Worm (Caenorhabditis elegans) whole organism, L1 larva: ENCODE results near the gene Y110A2AL.4.

ENCODE experiments used
- C04F5.9 ChIP-seq: sonication (generic microtip); optimal IDR thresholded peaks from 2 replicates; lab custom pipeline; 2016; ENCODE audit warnings: missing genetic modification characterization, missing compliant biosample characterization
- blmp-1 ChIP-seq: fragments of 150-350 bp; optimal IDR thresholded peaks from 2 replicates; lab custom pipeline; 2014; ENCODE audit warnings: missing biosample characterization, missing genetic modification characterization
- ceh-63 ChIP-seq: fragments of 200-800 bp; sonication (Bioruptor generic); optimal IDR thresholded peaks from 2 replicates; lab custom pipeline; 2018; ENCODE audit warnings: mild to moderate bottlenecking, missing genetic modification characterization, missing compliant biosample characterization
- ceh-82 ChIP-seq, 3 experiments: fragments of 150-350 bp in 1 of 3; sonication (generic microtip) in 2 of 3; optimal IDR thresholded peaks; 2 replicates each; lab custom pipeline; 2014 to 2017; ENCODE audit warnings: missing biosample characterization in 3 of 3, missing genetic modification characterization in 3 of 3
- ces-1 ChIP-seq: fragments of 150-350 bp; optimal IDR thresholded peaks from 2 replicates; lab custom pipeline; 2014; ENCODE audit warnings: missing biosample characterization, missing genetic modification reagents, missing genetic modification characterization
- dsc-1 ChIP-seq: sonication (generic microtip); optimal IDR thresholded peaks from 2 replicates; lab custom pipeline; 2016; ENCODE audit warnings: mild to moderate bottlenecking, missing genetic modification characterization, missing compliant biosample characterization
- efl-1 ChIP-seq, 4 experiments: fragments of 150-350 bp; optimal IDR thresholded peaks in 3 of 4; peaks in 1 of 4; 1 replicate in 1 of 4; 2 replicates in 3 of 4; lab custom pipeline; 2014; ENCODE audit warnings: missing biosample characterization in 2 of 4, missing genetic modification characterization in 2 of 4, missing genetic modification reagents in 2 of 4
- efl-3 ChIP-seq: fragments of 200-800 bp; sonication (Bioruptor generic); optimal IDR thresholded peaks from 2 replicates; lab custom pipeline; 2018; ENCODE audit warnings: mild to moderate bottlenecking, missing genetic modification characterization, missing compliant biosample characterization
- egl-13 ChIP-seq: sonication (generic microtip); optimal IDR thresholded peaks from 2 replicates; lab custom pipeline; 2016; ENCODE audit warnings: missing genotype, missing genetic modification reagents, missing genetic modification characterization, missing compliant biosample characterization
- elt-2 ChIP-seq: sonication (generic microtip); optimal IDR thresholded peaks from 2 replicates; lab custom pipeline; 2016; ENCODE audit warnings: missing genetic modification characterization, mild to moderate bottlenecking, inconsistent platforms, missing compliant biosample characterization, missing genetic modification reagents
- elt-3 ChIP-seq, 6 experiments: fragments of 150-350 bp in 1 of 6; sonication (generic microtip); optimal IDR thresholded peaks; 2 replicates each; lab custom pipeline; 2017 to 2018; ENCODE audit warnings: missing biosample characterization in 6 of 6, missing genetic modification characterization in 6 of 6, inconsistent platforms in 1 of 6
- fkh-10 ChIP-seq: sonication (generic microtip); optimal IDR thresholded peaks from 2 replicates; lab custom pipeline; 2017; ENCODE audit warnings: missing biosample characterization, missing genetic modification reagents, missing genetic modification characterization
- grh-1 ChIP-seq: fragments of 200-800 bp; sonication (Bioruptor generic); IDR thresholded peaks from 2 replicates; pipeline ENCODE4 v1.3.6; 2022; ENCODE audit warnings: missing genetic modification reagents, missing genetic modification characterization, missing compliant biosample characterization
- hlh-17 ChIP-seq: fragments of 200-800 bp; sonication (Bioruptor generic); optimal IDR thresholded peaks from 2 replicates; lab custom pipeline; 2018; ENCODE audit warnings: missing genetic modification characterization, mild to moderate bottlenecking, missing compliant biosample characterization, moderate library complexity, borderline replicate concordance
- irx-1 ChIP-seq: sonication (generic microtip); optimal IDR thresholded peaks from 2 replicates; lab custom pipeline; 2016; ENCODE audit warnings: missing genetic modification characterization, missing compliant biosample characterization
- jun-1 ChIP-seq: fragments of 150-350 bp; optimal IDR thresholded peaks from 2 replicates; lab custom pipeline; 2014; ENCODE audit warnings: missing biosample characterization, missing genetic modification reagents, missing genetic modification characterization
- lin-13 ChIP-seq: fragments of 150-350 bp; optimal IDR thresholded peaks from 2 replicates; lab custom pipeline; 2014; ENCODE audit warnings: missing biosample characterization, missing genetic modification reagents, missing genetic modification characterization
- lin-14 ChIP-seq: fragments of 200-800 bp; sonication (Bioruptor generic); optimal IDR thresholded peaks from 2 replicates; lab custom pipeline; 2018; ENCODE audit warnings: mild to moderate bottlenecking, missing genetic modification characterization, moderate library complexity, missing compliant biosample characterization
- lin-35 ChIP-seq, 2 experiments: fragments of 150-350 bp; optimal IDR thresholded peaks; 2 replicates each; lab custom pipeline; 2014; ENCODE audit warnings: missing biosample characterization in 2 of 2, missing genetic modification characterization in 2 of 2, missing genetic modification reagents in 2 of 2
- lsy-2 ChIP-seq, 2 experiments: fragments of 150-350 bp; optimal IDR thresholded peaks; 2 replicates each; lab custom pipeline; 2014; ENCODE audit warnings: missing biosample characterization in 2 of 2, missing genetic modification characterization in 2 of 2
- mdl-1 ChIP-seq, 2 experiments: fragments of 150-350 bp; optimal IDR thresholded peaks; 2 replicates each; lab custom pipeline; 2014 to 2017; ENCODE audit warnings: missing biosample characterization in 2 of 2, missing genetic modification characterization in 2 of 2, inconsistent platforms in 1 of 2
- nhr-11 ChIP-seq: fragments of 150-350 bp; optimal IDR thresholded peaks from 2 replicates; lab custom pipeline; 2014; ENCODE audit warnings: missing biosample characterization, missing genetic modification characterization
- nhr-12 ChIP-seq: sonication (generic microtip); optimal IDR thresholded peaks from 2 replicates; lab custom pipeline; 2017; ENCODE audit warnings: missing biosample characterization, missing genetic modification characterization
- nhr-19 ChIP-seq: fragments of 200-800 bp; sonication (Bioruptor generic); conservative IDR thresholded peaks from 2 replicates; pipeline ENCODE4 v1.3.6; 2022; ENCODE audit warnings: missing genetic modification characterization, missing compliant biosample characterization
- nhr-20 ChIP-seq: sonication (generic microtip); optimal IDR thresholded peaks from 2 replicates; lab custom pipeline; 2016; ENCODE audit warnings: mild to moderate bottlenecking, missing genetic modification characterization, missing compliant biosample characterization
- nhr-47 ChIP-seq: sonication (generic microtip); optimal IDR thresholded peaks from 2 replicates; lab custom pipeline; 2016; ENCODE audit warnings: mild to moderate bottlenecking, missing genetic modification characterization, moderate library complexity, missing compliant biosample characterization
- nhr-71 ChIP-seq: sonication (generic microtip); optimal IDR thresholded peaks from 2 replicates; lab custom pipeline; 2016; ENCODE audit warnings: mild to moderate bottlenecking, missing genetic modification characterization, moderate library complexity, missing compliant biosample characterization
- nhr-85 ChIP-seq: sonication (generic microtip); peaks from one replicate; lab custom pipeline; 2016; ENCODE audit warnings: missing genetic modification characterization, inconsistent platforms, missing compliant biosample characterization
- nhr-90 ChIP-seq: sonication (generic microtip); optimal IDR thresholded peaks from 2 replicates; lab custom pipeline; 2016; ENCODE audit warnings: mild to moderate bottlenecking, missing genetic modification characterization, missing compliant biosample characterization; ENCODE audit not compliant: poor library complexity
- pag-3 ChIP-seq: sonication (generic microtip); optimal IDR thresholded peaks from 2 replicates; lab custom pipeline; 2017; ENCODE audit warnings: missing genetic modification characterization, mild to moderate bottlenecking, missing compliant biosample characterization, antibody characterized with exemption, borderline replicate concordance; ENCODE audit not compliant: insufficient read depth
- snu-23 ChIP-seq: sonication (generic microtip); optimal IDR thresholded peaks from 2 replicates; lab custom pipeline; 2016; ENCODE audit warnings: missing genetic modification characterization, missing compliant biosample characterization
- sup-37 ChIP-seq: fragments of 200-800 bp; sonication (Bioruptor generic); optimal IDR thresholded peaks from 2 replicates; lab custom pipeline; 2018; ENCODE audit warnings: mild to moderate bottlenecking, missing genetic modification characterization, missing compliant biosample characterization
- swsn-7 ChIP-seq: sonication (generic microtip); optimal IDR thresholded peaks from 2 replicates; lab custom pipeline; 2016; ENCODE audit warnings: missing genetic modification characterization, missing compliant biosample characterization
- tbx-2 ChIP-seq: sonication (generic microtip); optimal IDR thresholded peaks from 2 replicates; lab custom pipeline; 2016; ENCODE audit warnings: missing genetic modification characterization, missing compliant biosample characterization
- tlp-1 ChIP-seq: fragments of 150-350 bp; optimal IDR thresholded peaks from 2 replicates; lab custom pipeline; 2014; ENCODE audit warnings: missing biosample characterization, missing genetic modification characterization
- unc-30 ChIP-seq: sonication (generic microtip); optimal IDR thresholded peaks from 2 replicates; lab custom pipeline; 2017; ENCODE audit warnings: missing biosample characterization, missing genetic modification characterization
- xbp-1 ChIP-seq: sonication (generic microtip); optimal IDR thresholded peaks from 2 replicates; lab custom pipeline; 2016; ENCODE audit warnings: missing genetic modification characterization, missing compliant biosample characterization

Y110A2AL.4 gene

DNA sequence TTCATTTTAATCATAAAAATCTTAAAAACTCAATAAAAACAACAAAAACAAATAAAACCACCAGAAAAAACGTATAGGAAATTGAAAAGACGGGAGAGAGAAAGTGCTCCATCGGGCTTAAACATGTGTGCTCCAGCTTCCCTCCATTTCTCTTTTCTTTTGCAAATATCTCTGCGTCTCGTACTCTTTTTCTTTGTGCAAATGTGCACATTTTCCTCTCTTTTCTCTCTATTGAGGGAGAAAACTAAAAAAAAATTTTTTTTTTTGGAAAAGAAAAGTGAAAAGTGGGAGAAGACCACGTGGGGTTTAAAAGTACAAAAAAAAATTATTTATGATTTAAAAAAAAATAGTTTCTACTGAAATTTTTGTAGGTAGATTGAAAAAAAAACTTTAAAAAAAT, 34.9 kb upstream of the Y110A2AL.4 start (continued):
- TF ChIP-seq xbp-1 (tag; lab: Kevin White, UChicago) (no peak), nhr-20 (tag; lab: Kevin White, UChicago) (no peak), nhr-47 (tag; lab: Kevin White, UChicago) (no peak), efl-3 (no peak), elt-3 (tag; optimal IDR thresholded peaks at IDR 0.05; lab: Kevin White, UChicago) (no peak), grh-1 (GFP tag; lab: Robert Waterston, UW) (no peak)

DNA sequence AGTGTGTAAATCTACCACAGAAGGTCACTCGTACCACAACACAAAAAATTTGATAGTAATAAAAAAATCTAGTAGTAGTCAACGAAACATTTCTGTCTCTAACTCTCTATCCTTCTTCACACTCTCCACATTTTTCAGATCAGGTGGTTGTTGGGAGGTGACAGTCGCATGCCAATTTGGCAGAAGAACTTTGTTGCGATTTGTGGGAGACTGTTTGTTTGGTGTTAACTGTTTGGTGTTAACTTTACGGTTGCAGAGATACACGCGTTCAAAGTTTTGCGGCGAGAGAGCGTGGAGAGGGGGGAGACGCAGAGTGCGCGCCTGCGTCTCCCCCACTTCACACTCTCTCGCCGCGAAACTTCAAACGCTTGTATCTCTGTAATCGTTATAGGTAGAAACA, 34.2 kb upstream of the Y110A2AL.4 start:
- TF ChIP-seq lin-13 (no peak), fkh-10 (GFP tag; lab: Kevin White, UChicago) (no peak), lsy-2 (tag; optimal IDR thresholded peaks at IDR 0.05; lab: Kevin White, UChicago) (peak in 1 of 2 experiments; percentile 14), elt-2 (no peak), lin-14 (GFP tag; lab: Kevin White, UChicago) (peak; percentile 49), nhr-85 (tag; lab: Kevin White, UChicago) (peak; percentile 14), C04F5.9 (tag; lab: Kevin White, UChicago) (no peak), mdl-1 (tag; optimal IDR thresholded peaks at IDR 0.05; lab: Kevin White, UChicago) (peak in 1 of 2 experiments; percentile 28), sup-37 (GFP tag; lab: Kevin White, UChicago) (no peak), nhr-90 (tag; lab: Kevin White, UChicago) (no peak), nhr-20 (tag; lab: Kevin White, UChicago) (peak; percentile 4), tbx-2 (peak; percentile 22), nhr-71 (tag; lab: Kevin White, UChicago) (peak; percentile 23), nhr-19 (GFP tag; lab: Robert Waterston, UW) (0 out of 2 replicates have a peak, but pooled peaks have one; percentile 2), snu-23 (peak; percentile 40), elt-3 (tag; optimal IDR thresholded peaks at IDR 0.05; lab: Kevin White, UChicago) (peak in 2 of 6 experiments; percentile 40 to 52), hlh-17 (GFP tag; lab: Kevin White, UChicago) (no peak), lin-35 (GFP tag; optimal IDR thresholded peaks at IDR 0.05; lab: Kevin White, UChicago) (peak in 1 of 2 experiments; percentile 65)
- TF ChIP-seq, all 84 proteins: peak for 11

DNA sequence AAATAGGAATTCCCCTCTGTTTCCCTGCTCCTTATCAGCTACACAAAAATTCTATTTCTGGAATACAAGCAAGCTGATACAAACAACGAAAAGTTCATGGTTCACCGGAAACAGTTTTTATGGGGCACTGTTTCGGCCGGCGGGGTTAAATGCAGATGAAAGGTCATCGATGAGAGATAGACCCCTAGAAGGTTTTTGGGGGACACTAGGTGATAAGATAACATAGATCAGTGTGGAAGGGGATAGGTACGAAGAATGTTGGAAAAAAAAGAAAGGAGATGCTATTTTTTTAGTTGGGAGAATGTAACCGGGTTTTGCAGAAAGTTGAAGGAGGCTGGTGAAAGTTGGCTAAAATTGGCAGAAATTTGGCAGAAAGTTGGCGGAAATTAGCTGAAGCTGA, 33.5 kb upstream of the Y110A2AL.4 start:
- TF ChIP-seq dsc-1 (tag; lab: Kevin White, UChicago) (no peak), ces-1 (GFP tag; lab: Kevin White, UChicago) (no peak), egl-13 (tag; lab: Kevin White, UChicago) (no peak), unc-30 (tag; lab: Kevin White, UChicago) (no peak), ceh-63 (GFP tag; lab: Kevin White, UChicago) (no peak), irx-1 (no peak), pag-3 (no peak), jun-1 (no peak), elt-3 (tag; optimal IDR thresholded peaks at IDR 0.05; lab: Kevin White, UChicago) (peak in 1 of 6 experiments; percentile 50), nhr-85 (tag; lab: Kevin White, UChicago) (peak; percentile 61), nhr-20 (tag; lab: Kevin White, UChicago) (peak; percentile 0), swsn-7 (tag; lab: Kevin White, UChicago) (no peak), nhr-47 (tag; lab: Kevin White, UChicago) (no peak), blmp-1 (peak; percentile 18), nhr-12 (tag; lab: Kevin White, UChicago) (no peak), tlp-1 (tag; lab: Kevin White, UChicago) (no peak), fkh-10 (GFP tag; lab: Kevin White, UChicago) (no peak), nhr-11 (no peak)

DNA sequence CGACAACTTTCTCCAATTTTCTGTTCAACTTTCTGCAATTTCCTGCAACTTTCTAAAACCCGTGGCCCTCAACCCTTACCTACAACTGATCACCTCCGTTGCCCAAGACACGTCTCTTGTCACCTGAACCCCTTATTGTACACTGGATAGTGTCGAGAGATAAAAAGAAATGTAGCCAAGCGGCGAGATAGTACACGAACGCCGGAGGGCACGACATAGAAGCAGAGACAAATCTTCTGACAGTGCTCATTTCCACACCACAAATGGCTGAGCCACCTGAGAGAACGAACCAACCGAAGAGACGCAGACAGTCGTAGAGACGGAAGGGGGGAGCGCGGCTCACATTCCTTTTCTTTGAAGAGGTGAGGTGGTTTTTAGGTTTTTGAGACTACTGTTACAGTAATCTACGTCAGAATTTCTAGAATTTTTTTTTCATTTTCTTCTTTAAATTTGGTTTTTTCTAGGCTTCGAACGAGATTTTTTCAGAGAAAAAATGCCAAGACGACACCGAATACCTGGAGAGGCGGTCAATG, 31.4 kb upstream of the Y110A2AL.4 start, which contains the start of gene K12H6.12:
TSS of gene K12H6.12 (plus strand) at position 483 of the 533 bp plus-strand sequence.
- TF ChIP-seq ceh-82 (tag; optimal IDR thresholded peaks at IDR 0.05; lab: Kevin White, UChicago), result peak in 1 of 3 experiments; percentile 1
- TF ChIP-seq tbx-2, result no peak
- peak; percentile 19 for TF ChIP-seq nhr-11
- peak in 1 of 2 experiments; percentile 28 for TF ChIP-seq efl-1 (optimal IDR thresholded peaks at IDR 0.05; lab: Kevin White, UChicago)
- no peak for TF ChIP-seq efl-1 (GFP tag; optimal IDR thresholded peaks at IDR 0.05 in 1 of 2; lab: Kevin White, UChicago)
- TF ChIP-seq, all 84 proteins: peak for 3
